Fruit fly (Drosophila melanogaster) whole organism, embryonic: ENCODE data around the gene slp1.
A peak's percentile ranks its signal among the peaks of the same experiment; 100 is the strongest.

ENCODE experiments used
- CG10366 ChIP-seq: fragments of 200-800 bp; sonication (Bioruptor generic); IDR thresholded peaks from 2 replicates; pipeline ENCODE4 v1.3.6; 2022; ENCODE audit warnings: missing biosample characterization, missing genetic modification characterization
- CG12104 ChIP-seq: fragments of 200-800 bp; sonication (Bioruptor generic); optimal IDR thresholded peaks from 3 replicates; lab custom pipeline; 2016; ENCODE audit warnings: missing biosample characterization, missing genetic modification characterization
- CG14710 ChIP-seq: fragments of 200-800 bp; sonication (Bioruptor generic); optimal IDR thresholded peaks from 3 replicates; lab custom pipeline; 2019; ENCODE audit warnings: missing biosample characterization, mild to moderate bottlenecking, missing genetic modification characterization, moderate library complexity
- CG8089 ChIP-seq: fragments of 200-800 bp; sonication (Bioruptor generic); optimal IDR thresholded peaks from 3 replicates; lab custom pipeline; 2016; ENCODE audit warnings: missing biosample characterization, missing genetic modification characterization
- Hsf ChIP-seq: fragments of 200-800 bp; sonication (Bioruptor generic); optimal IDR thresholded peaks from 3 replicates; lab custom pipeline; 2016; ENCODE audit warnings: missing biosample characterization, missing genetic modification characterization
- NC2α ChIP-seq: fragments of 200-800 bp; sonication (Bioruptor generic); optimal IDR thresholded peaks from 2 replicates; lab custom pipeline; 2016; ENCODE audit warnings: missing biosample characterization, missing genetic modification characterization
- Rfx ChIP-seq: fragments of 200-800 bp; sonication (Bioruptor generic); IDR thresholded peaks from 2 replicates; pipeline ENCODE4 v1.3.6; 2022; ENCODE audit warnings: missing biosample characterization, missing genetic modification characterization
- ac ChIP-seq: fragments of 200-800 bp; sonication (Bioruptor generic); optimal IDR thresholded peaks from 3 replicates; lab custom pipeline; 2017; ENCODE audit warnings: missing biosample characterization, mild to moderate bottlenecking, missing genetic modification characterization
- bab2 ChIP-seq: fragments of 200-800 bp; sonication (Bioruptor generic); optimal IDR thresholded peaks from 2 replicates; lab custom pipeline; 2016; ENCODE audit warnings: missing biosample characterization, missing genetic modification characterization
- ci ChIP-seq: fragments of 200-800 bp; sonication (Bioruptor generic); IDR thresholded peaks from 3 replicates; pipeline ENCODE4 v1.3.6; 2022; ENCODE audit warnings: missing biosample characterization, missing genetic modification characterization
- fru ChIP-seq: fragments of >200 bp; optimal IDR thresholded peaks from 2 replicates; lab custom pipeline; 2017
- hkb ChIP-seq, 2 experiments: fragments of 200-800 bp in 1 of 2; fragments of >200 bp in 1 of 2; sonication (Bioruptor generic) in 1 of 2; IDR thresholded peaks in 1 of 2; optimal IDR thresholded peaks in 1 of 2; 2 replicates each; pipeline versions ENCODE4 v1.3.6 to Lab custom; 2017 to 2022; ENCODE audit warnings: missing biosample characterization in 1 of 2, missing genetic modification characterization in 1 of 2
- vfl ChIP-seq: fragments of 200-800 bp; sonication (Bioruptor generic); optimal IDR thresholded peaks from 2 replicates; lab custom pipeline; 2016; ENCODE audit warnings: missing biosample characterization, missing genetic modification characterization

DNA sequence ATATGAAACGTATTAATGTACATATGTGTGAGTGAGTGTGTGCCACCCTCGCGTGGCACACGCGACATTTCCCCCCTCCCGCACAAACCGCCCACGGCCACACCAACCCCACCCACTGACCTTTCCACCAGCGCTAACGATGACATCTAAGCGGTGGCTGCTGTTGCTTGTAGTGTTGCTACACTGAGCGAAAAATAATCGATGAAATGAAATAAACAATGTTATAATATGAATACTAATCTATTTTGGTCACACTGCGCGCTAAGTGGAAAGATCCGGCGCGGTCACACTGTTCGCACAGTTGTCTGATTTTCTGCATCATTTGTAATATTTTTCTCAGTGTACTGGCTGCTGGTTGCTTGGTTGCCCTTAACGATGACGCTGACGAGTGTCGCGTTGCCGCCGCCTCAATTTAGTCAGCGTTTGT, 6.8 kb downstream of the slp1 start:
- TF ChIP-seq Hsf = peak; percentile 96
- peak; percentile 97 for TF ChIP-seq bab2 (GFP tag; lab: Kevin White, UChicago)
- peak; percentile 98 for TF ChIP-seq CG14710 (tag; lab: Kevin White, UChicago)
- TF ChIP-seq CG12104 = peak; percentile 91
- peak; percentile 83 for TF ChIP-seq vfl (GFP tag; lab: Kevin White, UChicago)
- peak; percentile 93 for TF ChIP-seq Rfx (GFP tag; lab: Robert Waterston, UW)
- TF ChIP-seq fru (lab: Kevin White, UChicago) = no peak
- TF ChIP-seq ci (GFP tag; lab: Robert Waterston, UW) = peak; percentile 99
- peak; percentile 97 for TF ChIP-seq CG8089 (GFP tag; lab: Kevin White, UChicago)
- peak; percentile 98 for TF ChIP-seq ac (GFP tag; lab: Kevin White, UChicago)
- TF ChIP-seq NC2α (GFP tag; lab: Kevin White, UChicago) = peak; percentile 94
- no peak for TF ChIP-seq hkb (optimal IDR thresholded peaks at IDR 0.05; lab: Kevin White, UChicago)
- TF ChIP-seq hkb (GFP tag; IDR thresholded peaks at IDR 0.05; lab: Robert Waterston, UW) = peak; percentile 97
- TF ChIP-seq CG10366 = peak; percentile 96
